Worm (Caenorhabditis elegans): ENCODE measurements around the gene K02E11.3.
"Not testable (repeated sequence)": the region's sequence is repeated elsewhere in the genome, so short reads cannot be mapped to it uniquely, and the experiment has no call there.

Gene K02E11.3

DNA sequence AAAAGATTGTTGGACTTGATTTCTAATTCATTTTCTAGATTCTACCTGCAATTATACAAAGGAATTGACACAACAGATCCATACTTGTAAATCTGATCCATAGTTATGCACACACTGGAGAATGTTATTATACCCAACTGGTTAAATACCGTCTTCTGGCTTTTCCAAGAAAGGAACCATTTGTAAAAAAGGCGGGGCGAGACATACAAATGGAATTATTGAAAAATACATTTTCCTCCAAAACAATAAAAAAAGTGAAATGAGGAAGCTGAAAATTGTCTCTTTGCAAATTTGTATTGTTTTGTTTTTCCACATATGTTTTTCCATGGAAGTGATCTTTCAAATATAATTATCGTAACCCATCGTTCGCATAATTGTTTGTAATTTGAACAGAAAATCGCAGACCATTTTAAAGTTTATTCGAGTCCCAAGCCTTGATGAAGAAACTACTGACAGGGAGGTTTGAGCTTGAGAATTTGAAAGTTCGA lies 35.6 kb upstream of the K02E11.3 start, which contains the start of the genes srt-74 and F40G12.9:
srt-74 (minus strand) TSS at position 101 of the 488 bp plus-strand sequence.
F40G12.9 (plus strand) TSS at position 438 of the 488 bp plus-strand sequence.
- no peak for TF ChIP-seq hlh-6 (tag; optimal IDR thresholded peaks at IDR 0.05)

DNA sequence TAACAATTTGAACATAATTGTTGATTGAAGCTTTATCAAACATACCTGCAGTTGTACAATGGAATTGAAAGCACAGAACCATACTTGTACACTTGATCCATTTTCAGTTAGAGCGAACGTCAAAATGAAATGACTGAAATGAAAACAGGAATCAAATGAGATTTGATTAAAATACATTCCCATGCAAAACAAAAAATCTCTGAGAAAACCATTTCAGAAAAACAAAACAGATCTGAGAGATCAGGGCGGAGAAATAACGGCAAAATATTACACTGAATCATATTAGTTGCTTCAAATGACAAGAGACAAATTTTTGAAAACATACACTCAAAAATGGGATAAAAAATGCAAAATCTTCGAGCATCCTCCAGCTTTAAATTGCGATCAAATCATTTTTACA lies 33.1 kb upstream of the K02E11.3 start, which contains the start of gene srt-33:
srt-33 (minus strand) TSS at position 101 of the 400 bp plus-strand sequence.
- TF ChIP-seq nhr-232 (tag; optimal IDR thresholded peaks at IDR 0.05): no peak
- no peak for TF ChIP-seq ceh-24 (tag; optimal IDR thresholded peaks at IDR 0.05)
- TF ChIP-seq tbx-2 (tag; optimal IDR thresholded peaks at IDR 0.05): no peak
- TF ChIP-seq K02D7.2 (tag; optimal IDR thresholded peaks at IDR 0.05): no peak
- TF ChIP-seq ceh-9 (tag; optimal IDR thresholded peaks at IDR 0.05): no peak
- no peak for TF ChIP-seq eyg-1 (tag; optimal IDR thresholded peaks at IDR 0.05)
- no peak for TF ChIP-seq mec-3 (tag; optimal IDR thresholded peaks at IDR 0.05; ENCODE audit: borderline replicate concordance)

- TF ChIP-seq fkh-10 (GFP tag; optimal IDR thresholded peaks at IDR 0.05); ceh-34 (tag; optimal IDR thresholded peaks at IDR 0.05); tbx-2 (tag; optimal IDR thresholded peaks at IDR 0.05): not testable (repeated sequence)
These were observed 27.6 kb upstream of the K02E11.3 start, which contains the start of gene F40G12.7 for ce11 chrV:14274268-14274667. TSS of gene F40G12.7 (plus strand) at chrV:14274568.

- TF ChIP-seq ceh-24 (tag; optimal IDR thresholded peaks at IDR 0.05) (no peak), eyg-1 (tag; optimal IDR thresholded peaks at IDR 0.05) (no peak), zip-5 (tag; optimal IDR thresholded peaks at IDR 0.05) (no peak), ceh-18 (tag; optimal IDR thresholded peaks at IDR 0.05) (no peak), unc-86 (tag; optimal IDR thresholded peaks at IDR 0.05) (no peak), ceh-22 (tag; optimal IDR thresholded peaks at IDR 0.05) (no peak), fkh-6 (tag; optimal IDR thresholded peaks at IDR 0.05) (no peak), tbx-7 (tag; optimal IDR thresholded peaks at IDR 0.05) (no peak), unc-55 (GFP tag; optimal IDR thresholded peaks at IDR 0.05) (no peak), T23F11.4 (GFP tag; optimal IDR thresholded peaks at IDR 0.05) (no peak), rnt-1 (tag; optimal IDR thresholded peaks at IDR 0.05) (no peak), K02D7.2 (tag; optimal IDR thresholded peaks at IDR 0.05) (no peak), ceh-34 (tag; optimal IDR thresholded peaks at IDR 0.05) (no peak), pros-1 (tag; optimal IDR thresholded peaks at IDR 0.05) (no peak), madf-2 (tag; optimal IDR thresholded peaks at IDR 0.05) (no peak), pag-3 (tag; optimal IDR thresholded peaks at IDR 0.05; ENCODE audit: borderline replicate concordance) (no peak), pqm-1 (tag; optimal IDR thresholded peaks at IDR 0.05) (no peak), ceh-9 (tag; optimal IDR thresholded peaks at IDR 0.05) (no peak), nhr-11 (tag; optimal IDR thresholded peaks at IDR 0.05) (no peak)
These were observed 26.4 kb upstream of the K02E11.3 start, which contains the start of gene F40G12.6 for ce11 chrV:14273019-14273418. TSS of gene F40G12.6 (minus strand) at chrV:14273119.

DNA sequence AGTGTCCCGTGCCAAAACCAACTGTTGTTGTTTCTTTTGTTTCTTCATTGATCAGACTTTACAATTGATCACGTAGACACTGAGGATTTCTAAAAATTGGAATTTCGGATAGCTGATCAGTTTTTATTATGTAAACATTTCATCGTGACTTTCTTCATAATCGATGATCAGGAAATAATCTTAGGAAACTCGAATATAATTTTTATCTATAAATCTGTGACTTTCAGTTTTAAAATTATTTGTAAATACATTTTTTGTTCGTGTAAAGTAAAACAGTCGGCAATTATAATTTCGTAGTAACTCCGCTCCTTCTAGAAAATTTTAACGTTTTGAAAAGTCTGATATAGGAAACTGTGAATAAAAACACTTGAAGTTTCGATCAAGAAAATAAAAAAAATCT lies 24.1 kb upstream of the K02E11.3 start, which contains the start of gene F40G12.5:
F40G12.5 (minus strand) TSS at position 101 of the 400 bp plus-strand sequence.
- TF ChIP-seq ceh-19 (GFP tag; optimal IDR thresholded peaks at IDR 0.05) (no peak), elt-2 (tag; optimal IDR thresholded peaks at IDR 0.05) (no peak), nfya-1 (tag; optimal IDR thresholded peaks at IDR 0.05) (no peak), lim-6 (tag; optimal IDR thresholded peaks at IDR 0.05) (no peak), lin-11 (tag; optimal IDR thresholded peaks at IDR 0.05) (no peak), Y22D7AL.16 (tag; optimal IDR thresholded peaks at IDR 0.05) (no peak), hlh-13 (GFP tag; optimal IDR thresholded peaks at IDR 0.05) (no peak), ceh-14 (tag; optimal IDR thresholded peaks at IDR 0.05) (no peak), unc-3 (GFP tag; conservative IDR thresholded peaks at IDR 0.05) (no peak), unc-3 (tag; optimal IDR thresholded peaks at IDR 0.05) (no peak), ceh-6 (GFP tag; optimal IDR thresholded peaks at IDR 0.05) (no peak), unc-86 (tag; optimal IDR thresholded peaks at IDR 0.05) (no peak), zip-5 (tag; optimal IDR thresholded peaks at IDR 0.05) (no peak), fax-1 (tag; optimal IDR thresholded peaks at IDR 0.05) (no peak), ceh-45 (GFP tag; IDR thresholded peaks at IDR 0.05) (no peak), ama-1 (optimal IDR thresholded peaks at IDR 0.05) (no peak), pat-9 (tag; optimal IDR thresholded peaks at IDR 0.05) (no peak), che-1 (tag; optimal IDR thresholded peaks at IDR 0.05) (no peak), fkh-10 (GFP tag; optimal IDR thresholded peaks at IDR 0.05) (no peak), tbx-7 (tag; optimal IDR thresholded peaks at IDR 0.05) (no peak)

Measured in whole organism, late embryonic.